Worm (Caenorhabditis elegans): ENCODE data around the gene clc-4.
A peak's percentile ranks its signal among the peaks of the same experiment; 100 is the strongest.

The clc-4 gene

ce11 chrX:10767669-10768068, 16.1 kb downstream of the clc-4 start (continued):
- TF ChIP-seq nhr-11 (tag; optimal IDR thresholded peaks at IDR 0.05) = no peak
- no peak for TF ChIP-seq zag-1 (tag; optimal IDR thresholded peaks at IDR 0.05)
- no peak for TF ChIP-seq ztf-7 (tag; optimal IDR thresholded peaks at IDR 0.05)
- TF ChIP-seq attf-4 (tag; optimal IDR thresholded peaks at IDR 0.05) = no peak
- TF ChIP-seq nhr-25 (tag; optimal IDR thresholded peaks at IDR 0.05; ENCODE audit: borderline replicate concordance, insufficient read depth) = no peak
- peak; percentile 34 for TF ChIP-seq rbr-2 (tag; optimal IDR thresholded peaks at IDR 0.05)
- no peak for TF ChIP-seq daf-19 (GFP tag; conservative IDR thresholded peaks at IDR 0.05)
- TF ChIP-seq lsy-2 (tag; optimal IDR thresholded peaks at IDR 0.05) = peak in 1 of 2 experiments; percentile 32
- TF ChIP-seq ZK546.5 (tag; optimal IDR thresholded peaks at IDR 0.05) = no peak
- no peak for TF ChIP-seq madf-5 (GFP tag; IDR thresholded peaks at IDR 0.05)
- no peak for TF ChIP-seq mxl-2 (GFP tag; conservative IDR thresholded peaks at IDR 0.05)
- TF ChIP-seq D1046.2 (GFP tag; IDR thresholded peaks at IDR 0.05) = no peak
- TF ChIP-seq unc-39 (tag; optimal IDR thresholded peaks at IDR 0.05) = no peak
- no peak for TF ChIP-seq egl-27 (tag; optimal IDR thresholded peaks at IDR 0.05)
- TF ChIP-seq hif-1 (tag; optimal IDR thresholded peaks at IDR 0.05) = no peak
- 0 out of 2 replicates have a peak, but pooled peaks have one; percentile 6 for TF ChIP-seq ctbp-1 (GFP tag; IDR thresholded peaks at IDR 0.05)
- TF ChIP-seq ceh-28 (tag; optimal IDR thresholded peaks at IDR 0.05) = no peak
- TF ChIP-seq unc-62 (GFP tag; optimal IDR thresholded peaks at IDR 0.05 in 1 of 2) = peak in 1 of 2 experiments; percentile 88
- no peak for TF ChIP-seq unc-62 (tag; optimal IDR thresholded peaks at IDR 0.05)
- TF ChIP-seq Y5F2A.4 (GFP tag; optimal IDR thresholded peaks at IDR 0.05) = no peak
- TF ChIP-seq nhr-41 (GFP tag; IDR thresholded peaks at IDR 0.05) = no peak
- no peak for TF ChIP-seq duxl-1 (tag; optimal IDR thresholded peaks at IDR 0.05; ENCODE audit: poor library complexity)
- TF ChIP-seq daf-8 (GFP tag; IDR thresholded peaks at IDR 0.05) = no peak
- no peak for TF ChIP-seq aly-2 (tag; optimal IDR thresholded peaks at IDR 0.05)
- TF ChIP-seq lin-15B (tag; optimal IDR thresholded peaks at IDR 0.05) = no peak
- no peak for TF ChIP-seq jun-1 (tag; optimal IDR thresholded peaks at IDR 0.05)
- TF ChIP-seq nhr-111 (GFP tag; optimal IDR thresholded peaks at IDR 0.05) = no peak
- TF ChIP-seq nhr-102 (tag; optimal IDR thresholded peaks at IDR 0.05) = no peak
- no peak for TF ChIP-seq saeg-2 (GFP tag; IDR thresholded peaks at IDR 0.05)
- TF ChIP-seq nhr-6 (tag; optimal IDR thresholded peaks at IDR 0.05) = peak; percentile 3
- TF ChIP-seq zip-11 (GFP tag; IDR thresholded peaks at IDR 0.05) = no peak
- TF ChIP-seq dmd-6 (GFP tag; IDR thresholded peaks at IDR 0.05) = peak; percentile 12; the same call in 1 of the 2 replicates

- 0 out of 2 replicates have a peak, but pooled peaks have one; percentile 69 for TF ChIP-seq tag-97 (GFP tag; IDR thresholded peaks at IDR 0.05)
- TF ChIP-seq T20F7.1 (GFP tag; optimal IDR thresholded peaks at IDR 0.05) = no peak
- TF ChIP-seq hlh-11 (tag; optimal IDR thresholded peaks at IDR 0.05) = peak; percentile 27
- TF ChIP-seq nhr-10 (tag; optimal IDR thresholded peaks at IDR 0.05) = no peak
- TF ChIP-seq mdl-1 (tag; optimal IDR thresholded peaks at IDR 0.05) = peak; percentile 11 to 21
- peak; percentile 31; the same call in 1 of the 2 replicates for TF ChIP-seq hmg-1.1 (GFP tag; IDR thresholded peaks at IDR 0.05)
- TF ChIP-seq unc-62 (GFP tag; optimal IDR thresholded peaks at IDR 0.05 in 1 of 2) = peak in 1 of 2 experiments; percentile 5
- TF ChIP-seq unc-62 (tag; optimal IDR thresholded peaks at IDR 0.05) = no peak
- no peak for TF ChIP-seq skn-1 (tag; optimal IDR thresholded peaks at IDR 0.05)
- TF ChIP-seq hlh-30 (tag; optimal IDR thresholded peaks at IDR 0.05; ENCODE audit: insufficient read depth) = peak; percentile 40
- no peak for TF ChIP-seq ceh-62 (tag; optimal IDR thresholded peaks at IDR 0.05)
- TF ChIP-seq dve-1 (tag; optimal IDR thresholded peaks at IDR 0.05; ENCODE audit: insufficient read depth) = no peak
- peak; percentile 53 for TF ChIP-seq pha-4 (GFP tag; IDR thresholded peaks at IDR 0.05)
- TF ChIP-seq pha-4 (tag; optimal IDR thresholded peaks at IDR 0.05) = peak; percentile 69
- TF ChIP-seq mdt-29 (GFP tag; IDR thresholded peaks at IDR 0.05) = no peak
Measured at ce11 chrX:10766966-10767644, 16.6 kb downstream of the clc-4 start.

Measured in whole organism, L4 larva.